Worm (Caenorhabditis elegans): Measurements from ENCODE around the gene ins-32.

ins-32 gene

ce11 chrII:3803219-3803618, at the start of gene ins-32:
TSS of gene ins-32 (minus strand) at chrII:3803319.
- TF ChIP-seq ztf-29 (GFP tag; IDR thresholded peaks at IDR 0.05), result no peak
- TF ChIP-seq ztf-23 (GFP tag; IDR thresholded peaks at IDR 0.05), result no peak
- TF ChIP-seq tab-1 (GFP tag; IDR thresholded peaks at IDR 0.05), result no peak
- no peak for TF ChIP-seq T22C8.4 (GFP tag; IDR thresholded peaks at IDR 0.05)
- TF ChIP-seq klf-2 (GFP tag; conservative IDR thresholded peaks at IDR 0.05), result no peak
- no peak for TF ChIP-seq flt-1 (GFP tag; IDR thresholded peaks at IDR 0.05)
- TF ChIP-seq med-1 (GFP tag; optimal IDR thresholded peaks at IDR 0.05; ENCODE audit: insufficient read depth), result no peak
- no peak for TF ChIP-seq ref-1 (GFP tag; conservative IDR thresholded peaks at IDR 0.05)
- no peak for TF ChIP-seq cog-1 (tag; optimal IDR thresholded peaks at IDR 0.05)

- TF ChIP-seq ref-1 (GFP tag; conservative IDR thresholded peaks at IDR 0.05) (no peak), T22C8.4 (GFP tag; IDR thresholded peaks at IDR 0.05) (no peak), ztf-29 (GFP tag; IDR thresholded peaks at IDR 0.05) (no peak)
Measured at ce11 chrII:3852654-3853053, 49.5 kb upstream of the ins-32 start, which contains the start of gene nhr-257. TSS of gene nhr-257 (plus strand) at chrII:3852954.

- TF ChIP-seq flt-1 (GFP tag; IDR thresholded peaks at IDR 0.05), result no peak
- TF ChIP-seq ztf-23 (GFP tag; IDR thresholded peaks at IDR 0.05), result no peak
- TF ChIP-seq cog-1 (tag; optimal IDR thresholded peaks at IDR 0.05), result no peak
- TF ChIP-seq med-1 (GFP tag; optimal IDR thresholded peaks at IDR 0.05; ENCODE audit: insufficient read depth), result no peak
- no peak for TF ChIP-seq ztf-29 (GFP tag; IDR thresholded peaks at IDR 0.05)
Measured at ce11 chrII:3850655-3851054, 47.5 kb upstream of the ins-32 start, which contains the start of gene nhr-72. TSS of gene nhr-72 (minus strand) at chrII:3850755.

- no peak for TF ChIP-seq ref-1 (GFP tag; conservative IDR thresholded peaks at IDR 0.05)
- no peak for TF ChIP-seq ztf-23 (GFP tag; IDR thresholded peaks at IDR 0.05)
- no peak for TF ChIP-seq flt-1 (GFP tag; IDR thresholded peaks at IDR 0.05)
- no peak for TF ChIP-seq cog-1 (tag; optimal IDR thresholded peaks at IDR 0.05)
- TF ChIP-seq tab-1 (GFP tag; IDR thresholded peaks at IDR 0.05), result no peak
- TF ChIP-seq klf-2 (GFP tag; conservative IDR thresholded peaks at IDR 0.05), result no peak
- TF ChIP-seq med-1 (GFP tag; optimal IDR thresholded peaks at IDR 0.05; ENCODE audit: insufficient read depth), result no peak
- no peak for TF ChIP-seq T22C8.4 (GFP tag; IDR thresholded peaks at IDR 0.05)
- TF ChIP-seq ztf-29 (GFP tag; IDR thresholded peaks at IDR 0.05), result no peak
Measured at ce11 chrII:3846028-3846427, 42.9 kb upstream of the ins-32 start, which contains the start of gene C17A2.2. TSS of gene C17A2.2 (plus strand) at chrII:3846328.

ce11 chrII:3843305-3843704, 40.2 kb upstream of the ins-32 start, which contains the start of the genes C17A2.7 and C17A2.3:
TSS of gene C17A2.7 (minus strand) at chrII:3843405.
TSS of gene C17A2.3 (plus strand) at chrII:3843609.
- no peak for TF ChIP-seq tab-1 (GFP tag; IDR thresholded peaks at IDR 0.05)
- TF ChIP-seq ztf-23 (GFP tag; IDR thresholded peaks at IDR 0.05), result no peak
- TF ChIP-seq T22C8.4 (GFP tag; IDR thresholded peaks at IDR 0.05), result no peak
- no peak for TF ChIP-seq med-1 (GFP tag; optimal IDR thresholded peaks at IDR 0.05; ENCODE audit: insufficient read depth)

ce11 chrII:3839562-3839961, 36.4 kb upstream of the ins-32 start, which contains the start of gene C17A2.4:
TSS of gene C17A2.4 (plus strand) at chrII:3839862.
- TF ChIP-seq T22C8.4 (GFP tag; IDR thresholded peaks at IDR 0.05) (no peak), ref-1 (GFP tag; conservative IDR thresholded peaks at IDR 0.05) (no peak), ztf-23 (GFP tag; IDR thresholded peaks at IDR 0.05) (no peak), tab-1 (GFP tag; IDR thresholded peaks at IDR 0.05) (no peak), med-1 (GFP tag; optimal IDR thresholded peaks at IDR 0.05; ENCODE audit: insufficient read depth) (no peak), cog-1 (tag; optimal IDR thresholded peaks at IDR 0.05) (no peak), flt-1 (GFP tag; IDR thresholded peaks at IDR 0.05) (no peak)

ce11 chrII:3835915-3836314, 32.8 kb upstream of the ins-32 start, which contains the start of gene oac-4:
TSS of gene oac-4 (minus strand) at chrII:3836015.
- TF ChIP-seq T22C8.4 (GFP tag; IDR thresholded peaks at IDR 0.05), result no peak
- no peak for TF ChIP-seq ref-1 (GFP tag; conservative IDR thresholded peaks at IDR 0.05)
- TF ChIP-seq tab-1 (GFP tag; IDR thresholded peaks at IDR 0.05), result no peak

ce11 chrII:3832383-3832782, 29.3 kb upstream of the ins-32 start, which contains the start of gene F54D10.9:
TSS of gene F54D10.9 (minus strand) at chrII:3832483.
- TF ChIP-seq ztf-29 (GFP tag; IDR thresholded peaks at IDR 0.05) (no peak), flt-1 (GFP tag; IDR thresholded peaks at IDR 0.05) (no peak)

- TF ChIP-seq med-1 (GFP tag; optimal IDR thresholded peaks at IDR 0.05; ENCODE audit: insufficient read depth) (no peak), tab-1 (GFP tag; IDR thresholded peaks at IDR 0.05) (no peak), ztf-29 (GFP tag; IDR thresholded peaks at IDR 0.05) (no peak), ztf-23 (GFP tag; IDR thresholded peaks at IDR 0.05) (no peak), cog-1 (tag; optimal IDR thresholded peaks at IDR 0.05) (no peak), T22C8.4 (GFP tag; IDR thresholded peaks at IDR 0.05) (no peak), flt-1 (GFP tag; IDR thresholded peaks at IDR 0.05) (no peak), ref-1 (GFP tag; conservative IDR thresholded peaks at IDR 0.05) (no peak), klf-2 (GFP tag; conservative IDR thresholded peaks at IDR 0.05) (no peak)
Measured at ce11 chrII:3829623-3830022, 26.5 kb upstream of the ins-32 start.

- TF ChIP-seq klf-2 (GFP tag; conservative IDR thresholded peaks at IDR 0.05), result no peak
- TF ChIP-seq ztf-23 (GFP tag; IDR thresholded peaks at IDR 0.05), result no peak
- TF ChIP-seq T22C8.4 (GFP tag; IDR thresholded peaks at IDR 0.05), result no peak
- no peak for TF ChIP-seq flt-1 (GFP tag; IDR thresholded peaks at IDR 0.05)
- TF ChIP-seq med-1 (GFP tag; optimal IDR thresholded peaks at IDR 0.05; ENCODE audit: insufficient read depth), result no peak
- no peak for TF ChIP-seq cog-1 (tag; optimal IDR thresholded peaks at IDR 0.05)
- no peak for TF ChIP-seq ref-1 (GFP tag; conservative IDR thresholded peaks at IDR 0.05)
- no peak for TF ChIP-seq ztf-29 (GFP tag; IDR thresholded peaks at IDR 0.05)
- TF ChIP-seq tab-1 (GFP tag; IDR thresholded peaks at IDR 0.05), result no peak
Measured at ce11 chrII:3827801-3828200, 24.7 kb upstream of the ins-32 start, which contains the start of gene F54D10.8. TSS of gene F54D10.8 (minus strand) at chrII:3827901.

- TF ChIP-seq flt-1 (GFP tag; IDR thresholded peaks at IDR 0.05) (no peak), cog-1 (tag; optimal IDR thresholded peaks at IDR 0.05) (no peak), ztf-29 (GFP tag; IDR thresholded peaks at IDR 0.05) (no peak), klf-2 (GFP tag; conservative IDR thresholded peaks at IDR 0.05) (no peak), tab-1 (GFP tag; IDR thresholded peaks at IDR 0.05) (no peak), T22C8.4 (GFP tag; IDR thresholded peaks at IDR 0.05) (no peak), ref-1 (GFP tag; conservative IDR thresholded peaks at IDR 0.05) (no peak)
Measured at ce11 chrII:3823855-3824254, 20.7 kb upstream of the ins-32 start, which contains the start of gene skr-15. TSS of gene skr-15 (plus strand) at chrII:3824155.
